Fruit fly (Drosophila melanogaster): Measurements from ENCODE around the gene Bin1.

Gene Bin1

DNA sequence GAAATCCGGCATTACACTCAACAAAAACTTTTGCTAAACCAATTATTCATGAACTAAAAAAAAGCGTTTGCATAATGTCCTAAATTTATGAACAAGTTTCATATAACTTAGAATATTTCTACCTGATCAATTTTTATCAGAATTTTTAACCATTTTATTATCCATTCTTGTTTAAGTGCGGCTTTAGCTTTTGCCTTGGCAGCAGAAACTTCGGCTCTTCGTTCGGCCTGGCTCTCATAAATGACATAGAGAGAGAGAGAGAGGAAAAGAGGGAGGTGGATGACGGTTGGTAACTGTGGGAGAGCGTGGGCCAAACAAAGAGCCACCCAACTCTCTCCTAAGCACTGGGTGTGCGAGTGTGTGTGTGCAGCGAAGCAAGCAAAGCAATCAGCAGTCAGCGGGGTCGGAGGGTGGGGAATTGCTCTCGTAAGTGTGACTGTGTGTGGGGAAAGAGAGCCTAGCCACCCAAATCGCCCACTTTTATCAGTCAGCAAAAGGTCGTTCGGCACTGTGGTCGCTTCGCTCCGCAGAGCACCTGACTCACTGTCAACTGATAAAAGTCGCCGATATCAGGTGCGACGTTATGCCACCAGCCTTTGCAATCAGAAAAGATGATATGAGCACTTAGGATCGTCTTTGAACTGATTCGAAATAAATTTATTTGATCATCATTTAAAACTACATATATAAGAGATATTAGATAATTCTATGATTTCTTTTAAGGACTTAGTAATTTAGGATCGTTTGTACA is 35.2 kb upstream of the Bin1 start (continued):
- TF ChIP-seq net (GFP tag; optimal IDR thresholded peaks at IDR 0.05) (peak; percentile 96), Smox (GFP tag; optimal IDR thresholded peaks at IDR 0.05) (peak; percentile 82), Hr4 (GFP tag; optimal IDR thresholded peaks at IDR 0.05) (peak; percentile 98), pdm3 (GFP tag; optimal IDR thresholded peaks at IDR 0.05) (peak; percentile 97), Sox14 (GFP tag; optimal IDR thresholded peaks at IDR 0.05) (peak; percentile 96), Hr38 (GFP tag; optimal IDR thresholded peaks at IDR 0.05) (peak; percentile 24), CG8319 (GFP tag; optimal IDR thresholded peaks at IDR 0.05) (peak; percentile 84), CG8119 (GFP tag; IDR thresholded peaks at IDR 0.05) (no peak), CG31627 (GFP tag; optimal IDR thresholded peaks at IDR 0.05) (peak; percentile 84), fd85E (GFP tag; optimal IDR thresholded peaks at IDR 0.05) (peak; percentile 93), CG6792 (GFP tag; optimal IDR thresholded peaks at IDR 0.05) (peak; percentile 95), esn (GFP tag; optimal IDR thresholded peaks at IDR 0.05) (peak; percentile 92), ss (GFP tag; optimal IDR thresholded peaks at IDR 0.05) (peak; percentile 97 to 98), CG11902 (GFP tag; optimal IDR thresholded peaks at IDR 0.05) (peak; percentile 83), dsx (GFP tag; optimal IDR thresholded peaks at IDR 0.05; ENCODE audit: poor library complexity, severe bottlenecking) (peak; percentile 98), spab (GFP tag; optimal IDR thresholded peaks at IDR 0.05) (peak; percentile 97), CG4318 (GFP tag; optimal IDR thresholded peaks at IDR 0.05) (peak; percentile 94), vri (GFP tag; optimal IDR thresholded peaks at IDR 0.05) (peak; percentile 87)

DNA sequence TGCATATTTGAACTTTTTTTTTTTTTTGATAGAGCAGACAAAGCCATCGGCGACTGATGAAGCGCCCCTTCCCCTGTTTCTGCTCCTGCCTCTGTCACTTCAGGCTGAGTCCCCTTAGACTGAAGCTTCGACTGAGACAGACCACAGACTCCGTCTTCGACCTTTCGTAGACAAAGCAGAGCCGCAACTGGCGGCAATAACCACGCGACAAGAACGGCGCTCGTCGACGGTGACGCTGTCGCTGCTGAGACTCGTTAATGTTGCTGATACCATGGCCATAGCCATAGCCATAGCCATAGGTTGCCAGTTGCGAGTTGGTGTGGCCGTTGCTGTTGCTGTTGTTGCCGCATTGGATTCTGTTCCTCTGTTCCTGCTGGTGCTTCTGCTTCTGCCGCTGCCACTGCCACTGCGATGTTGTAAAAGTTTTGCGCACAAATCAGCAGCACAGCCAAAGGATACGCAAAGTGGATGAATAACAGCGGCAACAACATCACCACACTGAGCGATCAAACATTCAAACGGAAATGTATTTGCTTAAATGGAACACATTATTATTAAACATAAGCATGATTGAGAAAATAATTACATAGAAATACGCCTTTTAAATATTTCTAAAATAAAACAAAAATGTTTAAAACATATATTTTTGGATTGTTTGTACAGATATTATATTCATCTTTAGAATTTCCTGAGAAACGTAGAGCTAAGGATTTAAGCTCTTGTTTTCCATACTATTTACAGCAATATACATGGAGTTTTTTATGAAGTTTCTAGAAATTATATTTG is 34.1 kb upstream of the Bin1 start:
- TF ChIP-seq Sox102F (GFP tag; optimal IDR thresholded peaks at IDR 0.05), result no peak
- no peak for TF ChIP-seq Gug (GFP tag; IDR thresholded peaks at IDR 0.05)
- TF ChIP-seq achi (GFP tag; optimal IDR thresholded peaks at IDR 0.05), result peak; percentile 73
- TF ChIP-seq Met (GFP tag; optimal IDR thresholded peaks at IDR 0.05), result peak; percentile 51
- no peak for TF ChIP-seq vri (GFP tag; optimal IDR thresholded peaks at IDR 0.05)
- TF ChIP-seq Lpt (GFP tag; optimal IDR thresholded peaks at IDR 0.05), result peak; percentile 70
- peak; percentile 29 to 52 for TF ChIP-seq ss (GFP tag; optimal IDR thresholded peaks at IDR 0.05)
- peak; percentile 74 for TF ChIP-seq CG6808 (GFP tag; optimal IDR thresholded peaks at IDR 0.05)
- peak; percentile 61 for TF ChIP-seq CG8632 (GFP tag; optimal IDR thresholded peaks at IDR 0.05)
- TF ChIP-seq Sox14 (GFP tag; optimal IDR thresholded peaks at IDR 0.05), result no peak
- no peak for TF ChIP-seq fkh (GFP tag; optimal IDR thresholded peaks at IDR 0.05)
- peak; percentile 74 for TF ChIP-seq CG3919 (GFP tag; optimal IDR thresholded peaks at IDR 0.05)
- peak; percentile 38 for TF ChIP-seq CG6792 (GFP tag; optimal IDR thresholded peaks at IDR 0.05)
- TF ChIP-seq CG6163 (GFP tag; IDR thresholded peaks at IDR 0.05), result peak; percentile 16; the same call in 1 of the 3 replicates
- TF ChIP-seq Eip78C (GFP tag), result peak; percentile 90
- TF ChIP-seq Hr4 (GFP tag; optimal IDR thresholded peaks at IDR 0.05), result peak; percentile 78
- TF ChIP-seq CG6854 (GFP tag; optimal IDR thresholded peaks at IDR 0.05), result no peak
- peak; percentile 3 for TF ChIP-seq lz (GFP tag; optimal IDR thresholded peaks at IDR 0.05)
- peak; percentile 4 for TF ChIP-seq CG31627 (GFP tag; optimal IDR thresholded peaks at IDR 0.05)
- no peak; the same call in 1 of the 2 replicates for TF ChIP-seq CG15336 (GFP tag; IDR thresholded peaks at IDR 0.05)
- TF ChIP-seq dac (GFP tag; optimal IDR thresholded peaks at IDR 0.05), result peak; percentile 69
- TF ChIP-seq CG11902 (GFP tag; optimal IDR thresholded peaks at IDR 0.05), result no peak
- TF ChIP-seq esn (GFP tag; optimal IDR thresholded peaks at IDR 0.05), result peak; percentile 28
- TF ChIP-seq OdsH (GFP tag; optimal IDR thresholded peaks at IDR 0.05), result peak; percentile 70
- peak; percentile 65 for TF ChIP-seq net (GFP tag; optimal IDR thresholded peaks at IDR 0.05)
- peak; percentile 82 for TF ChIP-seq CG11762 (GFP tag; optimal IDR thresholded peaks at IDR 0.05; ENCODE audit: insufficient read depth)
- no peak for TF ChIP-seq Eip93F (GFP tag; optimal IDR thresholded peaks at IDR 0.05)
- TF ChIP-seq Eip75B (GFP tag; optimal IDR thresholded peaks at IDR 0.05), result peak; percentile 60
- TF ChIP-seq spab (GFP tag; optimal IDR thresholded peaks at IDR 0.05), result peak; percentile 79
- TF ChIP-seq CG8319 (GFP tag; optimal IDR thresholded peaks at IDR 0.05), result no peak
- TF ChIP-seq Hr38 (GFP tag; optimal IDR thresholded peaks at IDR 0.05), result no peak
- TF ChIP-seq Blimp-1 (GFP tag; optimal IDR thresholded peaks at IDR 0.05), result no peak
- TF ChIP-seq svp (GFP tag), result peak; percentile 74
- TF ChIP-seq Hr39 (GFP tag; optimal IDR thresholded peaks at IDR 0.05), result no peak
- peak; percentile 92 for TF ChIP-seq Ets96B (tag; optimal IDR thresholded peaks at IDR 0.05)
- peak; percentile 19 for TF ChIP-seq cyc (GFP tag; optimal IDR thresholded peaks at IDR 0.05)
- TF ChIP-seq CG3032 (tag; optimal IDR thresholded peaks at IDR 0.05), result peak; percentile 87
- peak; percentile 70 for TF ChIP-seq CG16779 (tag; optimal IDR thresholded peaks at IDR 0.05)
- TF ChIP-seq CG8119 (GFP tag; IDR thresholded peaks at IDR 0.05), result no peak
- TF ChIP-seq CG4318 (GFP tag; optimal IDR thresholded peaks at IDR 0.05), result peak; percentile 82

Data from whole organism, prepupa.